Worm (Caenorhabditis elegans): ENCODE data around the gene C25F9.15.
A peak's percentile ranks its signal among the peaks of the same experiment; 100 is the strongest.

C25F9.15 gene

DNA sequence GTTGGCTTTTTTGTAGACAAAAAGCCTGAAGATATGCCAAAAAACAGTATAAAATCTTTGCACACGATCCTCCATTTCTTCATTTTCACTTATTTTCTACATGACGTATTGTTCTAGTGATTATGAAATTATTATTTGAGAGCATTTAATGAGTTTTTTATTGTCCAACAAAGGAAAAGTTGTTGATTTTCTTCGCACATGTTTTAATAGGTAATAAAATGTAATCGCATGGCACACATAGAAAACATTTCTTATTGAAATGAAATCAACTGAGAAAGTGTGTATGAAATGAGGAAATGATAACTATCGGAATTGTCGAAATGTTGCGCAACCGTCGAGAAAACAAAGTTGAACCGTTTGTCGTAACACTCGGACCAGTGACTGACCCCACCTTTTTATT, 16.5 kb upstream of the C25F9.15 start:
- TF ChIP-seq nhr-102 (tag; optimal IDR thresholded peaks at IDR 0.05) (no peak), ceh-28 (tag; optimal IDR thresholded peaks at IDR 0.05) (no peak), hlh-11 (tag; optimal IDR thresholded peaks at IDR 0.05) (peak; percentile 28), lin-15B (tag; optimal IDR thresholded peaks at IDR 0.05) (no peak), nhr-28 (tag; optimal IDR thresholded peaks at IDR 0.05) (peak; percentile 5), php-3 (GFP tag; IDR thresholded peaks at IDR 0.05) (peak; percentile 97), fkh-10 (GFP tag; optimal IDR thresholded peaks at IDR 0.05) (no peak), zip-2 (tag; optimal IDR thresholded peaks at IDR 0.05) (peak; percentile 50), dve-1 (tag; optimal IDR thresholded peaks at IDR 0.05; ENCODE audit: insufficient read depth) (peak; percentile 48), pqm-1 (tag; optimal IDR thresholded peaks at IDR 0.05) (peak; percentile 23), aha-1 (tag) (no peak), daf-16 (GFP tag; optimal IDR thresholded peaks at IDR 0.05) (no peak), daf-16 (tag; optimal IDR thresholded peaks at IDR 0.05) (peak; percentile 79), ceh-32 (tag; optimal IDR thresholded peaks at IDR 0.05; ENCODE audit: poor library complexity) (no peak), ZK546.5 (tag; optimal IDR thresholded peaks at IDR 0.05) (no peak), ceh-62 (tag; optimal IDR thresholded peaks at IDR 0.05) (no peak)

ce11 chrV:19402855-19403254, 15.1 kb upstream of the C25F9.15 start, which contains the start of gene C25F9.12:
Gene C25F9.12, minus strand, starts transcription at chrV:19402955.
- TF ChIP-seq lin-15B (tag; optimal IDR thresholded peaks at IDR 0.05) (no peak), arid-1 (GFP tag; conservative IDR thresholded peaks at IDR 0.05) (no peak), ceh-82 (tag; optimal IDR thresholded peaks at IDR 0.05) (no peak), aly-2 (tag; optimal IDR thresholded peaks at IDR 0.05) (no peak), cey-2 (tag; optimal IDR thresholded peaks at IDR 0.05; ENCODE audit: borderline replicate concordance, insufficient read depth) (no peak), egl-43 (GFP tag; IDR thresholded peaks at IDR 0.05) (no peak), hlh-30 (tag; optimal IDR thresholded peaks at IDR 0.05; ENCODE audit: insufficient read depth) (no peak), hmg-1.1 (GFP tag; IDR thresholded peaks at IDR 0.05) (no peak), egl-27 (tag; optimal IDR thresholded peaks at IDR 0.05) (no peak), zag-1 (tag; optimal IDR thresholded peaks at IDR 0.05) (no peak), fos-1 (tag; optimal IDR thresholded peaks at IDR 0.05) (no peak), dve-1 (tag; optimal IDR thresholded peaks at IDR 0.05; ENCODE audit: insufficient read depth) (no peak)

ce11 chrV:19403619-19404018, 14.3 kb upstream of the C25F9.15 start:
- no peak for TF ChIP-seq unc-39 (tag; optimal IDR thresholded peaks at IDR 0.05)
- peak; percentile 60 for TF ChIP-seq aha-1 (tag)

ce11 chrV:19405276-19405815, 12.6 kb upstream of the C25F9.15 start, which contains the start of the genes C25F9.6 and C25F9.10:
Gene C25F9.6, minus strand, starts transcription at chrV:19405326.
Gene C25F9.10, plus strand, starts transcription at chrV:19405729.
- no peak for TF ChIP-seq ama-1 (optimal IDR thresholded peaks at IDR 0.05)
- TF ChIP-seq mxl-2 (GFP tag; conservative IDR thresholded peaks at IDR 0.05), result no peak
- TF ChIP-seq dmd-6 (GFP tag; IDR thresholded peaks at IDR 0.05), result peak; percentile 55
- TF ChIP-seq dve-1 (tag; optimal IDR thresholded peaks at IDR 0.05; ENCODE audit: insufficient read depth), result peak; percentile 18
- no peak for TF ChIP-seq fos-1 (tag; optimal IDR thresholded peaks at IDR 0.05)
- no peak for TF ChIP-seq nhr-41 (GFP tag; IDR thresholded peaks at IDR 0.05)
- TF ChIP-seq spr-3 (GFP tag; optimal IDR thresholded peaks at IDR 0.05), result no peak
- TF ChIP-seq F37D6.2 (tag; optimal IDR thresholded peaks at IDR 0.05), result no peak
- TF ChIP-seq nhr-11 (tag; optimal IDR thresholded peaks at IDR 0.05), result no peak
- peak in 1 of 2 experiments; percentile 2 for TF ChIP-seq unc-62 (GFP tag; optimal IDR thresholded peaks at IDR 0.05 in 1 of 2)
- no peak for TF ChIP-seq unc-62 (tag; optimal IDR thresholded peaks at IDR 0.05)
- peak; percentile 39 for TF ChIP-seq aha-1 (tag)
- TF ChIP-seq nhr-28 (tag; optimal IDR thresholded peaks at IDR 0.05), result peak; percentile 63
- peak; percentile 28 for TF ChIP-seq hlh-11 (tag; optimal IDR thresholded peaks at IDR 0.05)
- no peak for TF ChIP-seq daf-16 (GFP tag; optimal IDR thresholded peaks at IDR 0.05)
- TF ChIP-seq daf-16 (tag; optimal IDR thresholded peaks at IDR 0.05), result peak; percentile 65
- no peak for TF ChIP-seq zag-1 (tag; optimal IDR thresholded peaks at IDR 0.05)
- TF ChIP-seq mep-1 (tag; optimal IDR thresholded peaks at IDR 0.05), result no peak
- TF ChIP-seq pqm-1 (tag; optimal IDR thresholded peaks at IDR 0.05), result peak; percentile 62

Data from whole organism, L4 larva.